Worm (Caenorhabditis elegans) whole organism, L1 larva: ENCODE data around the gene F52B10.3.

Experiments used
- C04F5.9 ChIP-seq: sonication (generic microtip); optimal IDR thresholded peaks from 2 replicates; lab custom pipeline; 2016; ENCODE audit warnings: missing genetic modification characterization, missing compliant biosample characterization
- C16A3.4 ChIP-seq: fragments of 150-350 bp; optimal IDR thresholded peaks from 2 replicates; lab custom pipeline; 2014; ENCODE audit warnings: missing biosample characterization, missing genetic modification characterization
- C34B4.2 ChIP-seq: sonication (generic microtip); optimal IDR thresholded peaks from 2 replicates; lab custom pipeline; 2017; ENCODE audit warnings: mild to moderate bottlenecking, missing genetic modification characterization, missing compliant biosample characterization
- F16B12.6 ChIP-seq: fragments of 150-350 bp; optimal IDR thresholded peaks from 2 replicates; lab custom pipeline; 2014; ENCODE audit warnings: missing biosample characterization, missing genetic modification characterization
- Y116A8C.19 ChIP-seq: sonication (generic microtip); optimal IDR thresholded peaks from 2 replicates; lab custom pipeline; 2016; ENCODE audit warnings: missing compliant biosample characterization, missing genetic modification characterization, borderline replicate concordance
- aha-1 ChIP-seq: fragments of 150-350 bp; optimal IDR thresholded peaks from 2 replicates; lab custom pipeline; 2014; ENCODE audit warnings: missing biosample characterization, missing genetic modification characterization
- alr-1 ChIP-seq: fragments of 200-800 bp; sonication (Bioruptor generic); optimal IDR thresholded peaks from 2 replicates; lab custom pipeline; 2018; ENCODE audit warnings: borderline replicate concordance, mild to moderate bottlenecking, missing genetic modification characterization, missing compliant biosample characterization
- ama-1 ChIP-seq: fragments of 150-350 bp; optimal IDR thresholded peaks from 2 replicates; lab custom pipeline; 2014
- blmp-1 ChIP-seq: fragments of 150-350 bp; optimal IDR thresholded peaks from 2 replicates; lab custom pipeline; 2014; ENCODE audit warnings: missing biosample characterization, missing genetic modification characterization
- ceh-82 ChIP-seq, 3 experiments: fragments of 150-350 bp in 1 of 3; sonication (generic microtip) in 2 of 3; optimal IDR thresholded peaks; 2 replicates each; lab custom pipeline; 2014 to 2017; ENCODE audit warnings: missing biosample characterization in 3 of 3, missing genetic modification characterization in 3 of 3
- ceh-90 ChIP-seq: sonication (generic microtip); optimal IDR thresholded peaks from 2 replicates; lab custom pipeline; 2016; ENCODE audit warnings: missing genetic modification characterization, missing compliant biosample characterization
- dpl-1 ChIP-seq, 3 experiments: fragments of 150-350 bp in 2 of 3; sonication (generic microtip) in 1 of 3; optimal IDR thresholded peaks; 2 replicates each; lab custom pipeline; 2014 to 2017; ENCODE audit warnings: missing biosample characterization in 3 of 3, missing genetic modification characterization in 3 of 3, missing genetic modification reagents in 3 of 3
- dsc-1 ChIP-seq: sonication (generic microtip); optimal IDR thresholded peaks from 2 replicates; lab custom pipeline; 2016; ENCODE audit warnings: mild to moderate bottlenecking, missing genetic modification characterization, missing compliant biosample characterization
- efl-3 ChIP-seq: fragments of 200-800 bp; sonication (Bioruptor generic); optimal IDR thresholded peaks from 2 replicates; lab custom pipeline; 2018; ENCODE audit warnings: mild to moderate bottlenecking, missing genetic modification characterization, missing compliant biosample characterization
- egl-27 ChIP-seq, 2 experiments: fragments of 150-350 bp in 1 of 2; sonication (generic microtip); optimal IDR thresholded peaks; 3 replicates each; lab custom pipeline; 2017 to 2018; ENCODE audit warnings: missing biosample characterization in 2 of 2, missing genetic modification characterization in 2 of 2, missing genetic modification reagents in 2 of 2
- elt-2 ChIP-seq: sonication (generic microtip); optimal IDR thresholded peaks from 2 replicates; lab custom pipeline; 2016; ENCODE audit warnings: missing genetic modification characterization, mild to moderate bottlenecking, inconsistent platforms, missing compliant biosample characterization, missing genetic modification reagents
- ets-5 ChIP-seq: fragments of 200-800 bp; sonication (Bioruptor generic); IDR thresholded peaks from 2 replicates; pipeline ENCODE4 v1.3.6; 2022; ENCODE audit warnings: missing genetic modification characterization, missing compliant biosample characterization
- fkh-4 ChIP-seq: sonication (generic microtip); optimal IDR thresholded peaks from 2 replicates; lab custom pipeline; 2016; ENCODE audit warnings: missing compliant biosample characterization, missing genetic modification characterization, borderline replicate concordance
- fkh-8 ChIP-seq: sonication (generic microtip); optimal IDR thresholded peaks from 2 replicates; lab custom pipeline; 2016; ENCODE audit warnings: mild to moderate bottlenecking, missing genetic modification characterization, missing compliant biosample characterization
- fos-1 ChIP-seq: fragments of 150-350 bp; optimal IDR thresholded peaks from 2 replicates; lab custom pipeline; 2014; ENCODE audit warnings: missing biosample characterization, missing genetic modification characterization
- grh-1 ChIP-seq: fragments of 200-800 bp; sonication (Bioruptor generic); IDR thresholded peaks from 2 replicates; pipeline ENCODE4 v1.3.6; 2022; ENCODE audit warnings: missing genetic modification reagents, missing genetic modification characterization, missing compliant biosample characterization
- hpl-2 ChIP-seq: fragments of 150-350 bp; optimal IDR thresholded peaks from 2 replicates; lab custom pipeline; 2014; ENCODE audit warnings: missing biosample characterization, missing genetic modification reagents, missing genetic modification characterization
- irx-1 ChIP-seq: sonication (generic microtip); optimal IDR thresholded peaks from 2 replicates; lab custom pipeline; 2016; ENCODE audit warnings: missing genetic modification characterization, missing compliant biosample characterization
- isw-1 ChIP-seq: fragments of 200-800 bp; sonication (Bioruptor generic); IDR thresholded peaks from 2 replicates; pipeline ENCODE4 v1.3.6; 2022; ENCODE audit warnings: missing genetic modification characterization, missing compliant biosample characterization
- jun-1 ChIP-seq: fragments of 150-350 bp; optimal IDR thresholded peaks from 2 replicates; lab custom pipeline; 2014; ENCODE audit warnings: missing biosample characterization, missing genetic modification reagents, missing genetic modification characterization
- lin-14 ChIP-seq: fragments of 200-800 bp; sonication (Bioruptor generic); optimal IDR thresholded peaks from 2 replicates; lab custom pipeline; 2018; ENCODE audit warnings: mild to moderate bottlenecking, missing genetic modification characterization, moderate library complexity, missing compliant biosample characterization
- lin-15B ChIP-seq: fragments of 150-350 bp; sonication (generic microtip); optimal IDR thresholded peaks from 3 replicates; lab custom pipeline; 2014; ENCODE audit warnings: missing biosample characterization, missing genetic modification characterization
- lsy-2 ChIP-seq, 2 experiments: fragments of 150-350 bp; optimal IDR thresholded peaks; 2 replicates each; lab custom pipeline; 2014; ENCODE audit warnings: missing biosample characterization in 2 of 2, missing genetic modification characterization in 2 of 2
- mab-9 ChIP-seq: fragments of 200-800 bp; sonication (Bioruptor generic); IDR thresholded peaks from 2 replicates; pipeline ENCODE4 v1.3.6; 2022; ENCODE audit warnings: missing genetic modification reagents, missing genetic modification characterization, missing compliant biosample characterization
- mdl-1 ChIP-seq, 2 experiments: fragments of 150-350 bp; optimal IDR thresholded peaks; 2 replicates each; lab custom pipeline; 2014 to 2017; ENCODE audit warnings: missing biosample characterization in 2 of 2, missing genetic modification characterization in 2 of 2, inconsistent platforms in 1 of 2
- mef-2 ChIP-seq: fragments of 150-350 bp; optimal IDR thresholded peaks from 2 replicates; lab custom pipeline; 2014; ENCODE audit warnings: missing biosample characterization, missing genetic modification characterization
- mep-1 ChIP-seq: fragments of 150-350 bp; optimal IDR thresholded peaks from 2 replicates; lab custom pipeline; 2014; ENCODE audit warnings: missing biosample characterization, missing genetic modification characterization
- nhr-12 ChIP-seq: sonication (generic microtip); optimal IDR thresholded peaks from 2 replicates; lab custom pipeline; 2017; ENCODE audit warnings: missing biosample characterization, missing genetic modification characterization
- nhr-19 ChIP-seq: fragments of 200-800 bp; sonication (Bioruptor generic); conservative IDR thresholded peaks from 2 replicates; pipeline ENCODE4 v1.3.6; 2022; ENCODE audit warnings: missing genetic modification characterization, missing compliant biosample characterization
- nhr-237 ChIP-seq: fragments of 150-350 bp; optimal IDR thresholded peaks from 2 replicates; lab custom pipeline; 2014; ENCODE audit warnings: missing biosample characterization, missing genetic modification characterization
- nhr-28 ChIP-seq: fragments of 150-350 bp; optimal IDR thresholded peaks from 2 replicates; lab custom pipeline; 2014; ENCODE audit warnings: missing biosample characterization, missing genetic modification characterization
- nhr-47 ChIP-seq: sonication (generic microtip); optimal IDR thresholded peaks from 2 replicates; lab custom pipeline; 2016; ENCODE audit warnings: mild to moderate bottlenecking, missing genetic modification characterization, moderate library complexity, missing compliant biosample characterization
- nhr-71 ChIP-seq: sonication (generic microtip); optimal IDR thresholded peaks from 2 replicates; lab custom pipeline; 2016; ENCODE audit warnings: mild to moderate bottlenecking, missing genetic modification characterization, moderate library complexity, missing compliant biosample characterization
- nhr-76 ChIP-seq: sonication (generic microtip); optimal IDR thresholded peaks from 2 replicates; lab custom pipeline; 2017; ENCODE audit warnings: missing biosample characterization, missing genetic modification characterization
- nhr-77 ChIP-seq: fragments of 150-350 bp; optimal IDR thresholded peaks from 2 replicates; lab custom pipeline; 2014; ENCODE audit warnings: missing biosample characterization, missing genetic modification characterization
- nhr-84 ChIP-seq: sonication (generic microtip); optimal IDR thresholded peaks from 2 replicates; lab custom pipeline; 2017; ENCODE audit warnings: missing biosample characterization, missing genetic modification characterization
- nhr-85 ChIP-seq: sonication (generic microtip); peaks from one replicate; lab custom pipeline; 2016; ENCODE audit warnings: missing genetic modification characterization, inconsistent platforms, missing compliant biosample characterization
- nhr-90 ChIP-seq: sonication (generic microtip); optimal IDR thresholded peaks from 2 replicates; lab custom pipeline; 2016; ENCODE audit warnings: mild to moderate bottlenecking, missing genetic modification characterization, missing compliant biosample characterization; ENCODE audit not compliant: poor library complexity
- pax-3 ChIP-seq: fragments of 200-800 bp; sonication (Bioruptor generic); optimal IDR thresholded peaks from 2 replicates; lab custom pipeline; 2018; ENCODE audit warnings: mild to moderate bottlenecking, missing genetic modification characterization, moderate library complexity, missing compliant biosample characterization
- rnt-1 ChIP-seq: sonication (generic microtip); optimal IDR thresholded peaks from 2 replicates; lab custom pipeline; 2016; ENCODE audit warnings: mild to moderate bottlenecking, missing genetic modification characterization, moderate library complexity, missing compliant biosample characterization
- skn-1 ChIP-seq: fragments of 150-350 bp; optimal IDR thresholded peaks from 2 replicates; lab custom pipeline; 2014; ENCODE audit warnings: missing biosample characterization, missing genetic modification characterization
- snpc-4 ChIP-seq: fragments of 150-350 bp; optimal IDR thresholded peaks from 2 replicates; lab custom pipeline; 2014; ENCODE audit warnings: missing biosample characterization, missing genetic modification characterization
- sox-4 ChIP-seq: sonication (generic microtip); optimal IDR thresholded peaks from 2 replicates; lab custom pipeline; 2016; ENCODE audit warnings: missing genetic modification characterization, missing compliant biosample characterization
- unc-30 ChIP-seq: sonication (generic microtip); optimal IDR thresholded peaks from 2 replicates; lab custom pipeline; 2017; ENCODE audit warnings: missing biosample characterization, missing genetic modification characterization
- unc-86 ChIP-seq: sonication (generic microtip); optimal IDR thresholded peaks from 2 replicates; lab custom pipeline; 2016; ENCODE audit warnings: missing genetic modification characterization, missing compliant biosample characterization
- unc-98 ChIP-seq: fragments of 200-800 bp; sonication (Bioruptor generic); IDR thresholded peaks from 2 replicates; pipeline ENCODE4 v1.3.6; 2022; ENCODE audit warnings: missing genetic modification characterization, missing compliant biosample characterization
- vab-15 ChIP-seq: sonication (generic microtip); optimal IDR thresholded peaks from 2 replicates; lab custom pipeline; 2017; ENCODE audit warnings: missing genotype, mild to moderate bottlenecking, missing genetic modification characterization, missing compliant biosample characterization
- zag-1 ChIP-seq: fragments of 150-350 bp; optimal IDR thresholded peaks from 2 replicates; lab custom pipeline; 2014; ENCODE audit warnings: missing biosample characterization, missing genetic modification characterization

F52B10.3 gene

DNA sequence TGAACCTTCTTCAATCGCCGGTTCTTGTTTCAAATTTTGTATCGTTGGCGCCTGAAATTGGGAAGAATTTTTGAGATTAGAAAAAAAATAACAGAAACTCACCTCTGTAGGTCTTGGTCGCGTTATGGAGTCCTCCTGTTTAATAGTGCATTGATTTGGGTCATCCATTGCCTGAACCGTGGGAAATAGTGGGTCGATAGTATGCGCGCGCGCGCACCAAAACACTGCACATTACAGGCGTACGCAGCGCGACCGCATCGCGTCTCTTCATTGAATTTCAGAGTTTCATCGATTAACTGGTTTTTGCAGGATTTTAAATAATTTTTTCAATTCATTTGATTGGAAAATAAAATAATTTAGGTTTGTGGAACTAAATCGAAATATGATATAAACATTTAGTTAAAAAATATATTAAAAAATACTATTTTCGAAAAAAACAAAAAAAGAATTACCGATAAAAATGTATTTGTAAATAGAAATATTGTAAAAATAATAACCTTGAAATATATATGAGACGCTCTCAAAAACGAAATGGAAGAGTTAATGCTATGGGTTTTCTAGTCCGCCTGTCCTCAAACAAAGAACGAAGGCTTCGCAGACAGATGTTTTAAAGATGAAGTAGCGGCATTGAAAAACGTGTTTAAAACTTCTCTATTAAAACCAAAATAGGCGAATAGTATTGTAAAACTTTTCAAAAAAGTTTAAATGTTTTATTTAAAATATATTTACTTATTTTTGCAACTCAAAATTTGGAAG is 40.9 kb downstream of the F52B10.3 start, which contains the start of gene tra-4:
tra-4 (minus strand) TSS at position 534 of the 756 bp plus-strand sequence.
- no peak for TF ChIP-seq ama-1 (lab: Kevin White, UChicago)
- TF ChIP-seq nhr-77 (tag; lab: Kevin White, UChicago), result no peak
- TF ChIP-seq F16B12.6 (tag; lab: Kevin White, UChicago), result no peak
- no peak for TF ChIP-seq egl-27 (tag; optimal IDR thresholded peaks at IDR 0.05; lab: Kevin White, UChicago)
- TF ChIP-seq C34B4.2, result no peak
- TF ChIP-seq nhr-237 (tag; lab: Kevin White, UChicago), result no peak
- TF ChIP-seq nhr-71 (tag; lab: Kevin White, UChicago), result peak; percentile 51
- TF ChIP-seq irx-1 (tag; lab: Kevin White, UChicago), result no peak
- TF ChIP-seq fos-1 (tag; lab: Kevin White, UChicago), result no peak
- peak; percentile 42 for TF ChIP-seq mep-1
- no peak for TF ChIP-seq mdl-1 (tag; optimal IDR thresholded peaks at IDR 0.05; lab: Kevin White, UChicago)
- TF ChIP-seq lin-15B (tag; lab: Kevin White, UChicago), result no peak
- TF ChIP-seq isw-1 (GFP tag; lab: Robert Waterston, UW), result no peak
- no peak for TF ChIP-seq zag-1
- no peak for TF ChIP-seq Y116A8C.19 (tag; lab: Kevin White, UChicago)
- TF ChIP-seq grh-1 (GFP tag; lab: Robert Waterston, UW), result no peak
- TF ChIP-seq mab-9 (GFP tag; lab: Robert Waterston, UW), result no peak
- TF ChIP-seq fkh-4 (tag; lab: Kevin White, UChicago), result peak; percentile 22
- no peak for TF ChIP-seq nhr-84 (tag; lab: Kevin White, UChicago)
- TF ChIP-seq lin-14 (GFP tag; lab: Kevin White, UChicago), result peak; percentile 67
- TF ChIP-seq elt-2, result no peak
- no peak for TF ChIP-seq efl-3 (GFP tag; lab: Kevin White, UChicago)
- TF ChIP-seq sox-4, result no peak
- no peak for TF ChIP-seq hpl-2
- TF ChIP-seq alr-1 (tag; lab: Kevin White, UChicago), result no peak
- TF ChIP-seq nhr-76, result no peak
- peak; percentile 57 for TF ChIP-seq ceh-90
- peak; percentile 43 for TF ChIP-seq nhr-47
- no peak for TF ChIP-seq unc-98 (GFP tag; lab: Robert Waterston, UW)
- no peak for TF ChIP-seq nhr-12 (tag; lab: Kevin White, UChicago)
- TF ChIP-seq skn-1 (tag; lab: Kevin White, UChicago), result no peak
- TF ChIP-seq dsc-1 (tag; lab: Kevin White, UChicago), result peak; percentile 7
- TF ChIP-seq snpc-4 (tag; lab: Kevin White, UChicago), result peak; percentile 14
- no peak for TF ChIP-seq unc-86 (tag; lab: Kevin White, UChicago)
- no peak for TF ChIP-seq jun-1 (tag; lab: Kevin White, UChicago)
- no peak for TF ChIP-seq C04F5.9 (tag; lab: Kevin White, UChicago)
- TF ChIP-seq dpl-1 (GFP tag; optimal IDR thresholded peaks at IDR 0.05; lab: Kevin White, UChicago), result peak in 1 of 3 experiments; percentile 21
- TF ChIP-seq mef-2 (tag; lab: Kevin White, UChicago), result no peak
- TF ChIP-seq pax-3 (tag; lab: Kevin White, UChicago), result no peak
- TF ChIP-seq vab-15 (tag; lab: Kevin White, UChicago), result no peak
- no peak for TF ChIP-seq nhr-28
- 0 out of 2 replicates have a peak, but pooled peaks have one; percentile 56 for TF ChIP-seq ets-5 (GFP tag; lab: Robert Waterston, UW)
- TF ChIP-seq aha-1 (tag; lab: Kevin White, UChicago), result no peak
- TF ChIP-seq C16A3.4 (tag; lab: Kevin White, UChicago), result no peak
- peak; percentile 32 for TF ChIP-seq blmp-1
- peak; percentile 78 for TF ChIP-seq rnt-1 (tag; lab: Kevin White, UChicago)
- peak; percentile 76 for TF ChIP-seq nhr-85
- peak; percentile 29 for TF ChIP-seq lsy-2 (tag; optimal IDR thresholded peaks at IDR 0.05; lab: Kevin White, UChicago)
- no peak for TF ChIP-seq nhr-19 (GFP tag; lab: Robert Waterston, UW)
- TF ChIP-seq unc-30 (tag; lab: Kevin White, UChicago), result no peak
- no peak for TF ChIP-seq ceh-82 (tag; optimal IDR thresholded peaks at IDR 0.05; lab: Kevin White, UChicago)
- TF ChIP-seq nhr-90 (tag; lab: Kevin White, UChicago), result peak; percentile 55
- no peak for TF ChIP-seq fkh-8 (tag; lab: Kevin White, UChicago)
